Worm (Caenorhabditis elegans) whole organism, late embryonic: ENCODE measurements around the gene srh-268.

Experiments used
- C08G9.2 ChIP-seq: sonication (generic microtip); optimal IDR thresholded peaks from 2 replicates; lab custom pipeline; 2016; ENCODE audit warnings: mild to moderate bottlenecking, missing genetic modification characterization, moderate library complexity, missing compliant biosample characterization
- K02D7.2 ChIP-seq: sonication (generic microtip); optimal IDR thresholded peaks from 2 replicates; lab custom pipeline; 2017; ENCODE audit warnings: mild to moderate bottlenecking, missing genetic modification characterization, missing compliant biosample characterization
- K09A11.1 ChIP-seq: sonication (generic microtip); optimal IDR thresholded peaks from 2 replicates; lab custom pipeline; 2017; ENCODE audit warnings: antibody characterized with exemption, mild to moderate bottlenecking, missing genetic modification characterization, missing compliant biosample characterization; ENCODE audit not compliant: insufficient read depth
- ama-1 ChIP-seq: fragments of 150-350 bp; optimal IDR thresholded peaks from 2 replicates; lab custom pipeline; 2014
- ceh-14 ChIP-seq: sonication (generic microtip); optimal IDR thresholded peaks from 2 replicates; lab custom pipeline; 2016; ENCODE audit warnings: missing genotype, missing genetic modification characterization, missing compliant biosample characterization
- ceh-18 ChIP-seq: sonication (generic microtip); optimal IDR thresholded peaks from 2 replicates; lab custom pipeline; 2016; ENCODE audit warnings: missing genetic modification characterization, missing compliant biosample characterization
- ceh-19 ChIP-seq: fragments of 200-800 bp; sonication (Bioruptor generic); optimal IDR thresholded peaks from 2 replicates; lab custom pipeline; 2018; ENCODE audit warnings: mild to moderate bottlenecking, missing genetic modification characterization, missing compliant biosample characterization
- ceh-22 ChIP-seq: sonication (generic microtip); optimal IDR thresholded peaks from 2 replicates; lab custom pipeline; 2017; ENCODE audit warnings: missing biosample characterization, missing genetic modification characterization
- ceh-30 ChIP-seq: fragments of 150-350 bp; optimal IDR thresholded peaks from 2 replicates; lab custom pipeline; 2014; ENCODE audit warnings: missing biosample characterization, missing genetic modification characterization
- ceh-6 ChIP-seq: fragments of 200-800 bp; sonication (Bioruptor generic); optimal IDR thresholded peaks from 2 replicates; lab custom pipeline; 2018; ENCODE audit warnings: mild to moderate bottlenecking, missing genetic modification characterization, missing compliant biosample characterization
- ceh-9 ChIP-seq: sonication (generic microtip); optimal IDR thresholded peaks from 2 replicates; lab custom pipeline; 2016; ENCODE audit warnings: mild to moderate bottlenecking, missing genetic modification characterization, inconsistent platforms, missing compliant biosample characterization
- che-1 ChIP-seq: sonication (generic microtip); optimal IDR thresholded peaks from 2 replicates; lab custom pipeline; 2016; ENCODE audit warnings: mild to moderate bottlenecking, missing genetic modification characterization, missing compliant biosample characterization
- dmd-4 ChIP-seq: sonication (generic microtip); optimal IDR thresholded peaks from 2 replicates; lab custom pipeline; 2016; ENCODE audit warnings: borderline replicate concordance, missing genetic modification characterization, missing compliant biosample characterization
- elt-2 ChIP-seq: sonication (generic microtip); optimal IDR thresholded peaks from 2 replicates; lab custom pipeline; 2016; ENCODE audit warnings: missing genetic modification reagents, missing genetic modification characterization, missing compliant biosample characterization
- elt-4 ChIP-seq: sonication (generic microtip); optimal IDR thresholded peaks from 2 replicates; lab custom pipeline; 2016; ENCODE audit warnings: missing genetic modification characterization, missing compliant biosample characterization
- eyg-1 ChIP-seq: sonication (generic microtip); optimal IDR thresholded peaks from 2 replicates; lab custom pipeline; 2016; ENCODE audit warnings: missing genotype, missing genetic modification characterization, missing compliant biosample characterization
- fkh-6 ChIP-seq: sonication (generic microtip); optimal IDR thresholded peaks from 2 replicates; lab custom pipeline; 2016; ENCODE audit warnings: missing genetic modification characterization, missing compliant biosample characterization
- gmeb-2 ChIP-seq: sonication (generic microtip); optimal IDR thresholded peaks from 2 replicates; lab custom pipeline; 2016; ENCODE audit warnings: missing genetic modification characterization, inconsistent platforms, missing compliant biosample characterization
- hlh-6 ChIP-seq: sonication (generic microtip); optimal IDR thresholded peaks from 2 replicates; lab custom pipeline; 2016; ENCODE audit warnings: missing genotype, missing genetic modification characterization, missing compliant biosample characterization
- mec-3 ChIP-seq: sonication (generic microtip); optimal IDR thresholded peaks from 2 replicates; lab custom pipeline; 2016; ENCODE audit warnings: borderline replicate concordance, missing genetic modification characterization, missing compliant biosample characterization
- nfya-1 ChIP-seq: sonication (generic microtip); optimal IDR thresholded peaks from 2 replicates; lab custom pipeline; 2017; ENCODE audit warnings: missing genetic modification characterization, mild to moderate bottlenecking, missing compliant biosample characterization, antibody characterized with exemption, moderate library complexity
- npax-4 ChIP-seq: sonication (generic microtip); optimal IDR thresholded peaks from 2 replicates; lab custom pipeline; 2016; ENCODE audit warnings: missing genetic modification characterization, missing compliant biosample characterization
- odd-2 ChIP-seq: sonication (generic microtip); optimal IDR thresholded peaks from 2 replicates; lab custom pipeline; 2017; ENCODE audit warnings: antibody characterized with exemption, mild to moderate bottlenecking, missing genetic modification characterization, missing compliant biosample characterization
- pag-3 ChIP-seq: sonication (generic microtip); optimal IDR thresholded peaks from 2 replicates; lab custom pipeline; 2016; ENCODE audit warnings: missing compliant biosample characterization, missing genetic modification characterization, borderline replicate concordance
- pat-9 ChIP-seq: fragments of 200-800 bp; sonication (Bioruptor generic); optimal IDR thresholded peaks from 2 replicates; lab custom pipeline; 2018; ENCODE audit warnings: mild to moderate bottlenecking, missing genetic modification characterization, moderate library complexity, missing compliant biosample characterization
- ref-2 ChIP-seq: sonication (generic microtip); optimal IDR thresholded peaks from 2 replicates; lab custom pipeline; 2016; ENCODE audit warnings: missing genetic modification characterization, missing compliant biosample characterization
- sox-2 ChIP-seq: fragments of 200-800 bp; sonication (Bioruptor generic); IDR thresholded peaks from 2 replicates; pipeline ENCODE4 v1.3.6; 2022; ENCODE audit warnings: missing genetic modification reagents, missing genetic modification characterization, missing compliant biosample characterization
- syd-9 ChIP-seq: sonication (generic microtip); optimal IDR thresholded peaks from 2 replicates; lab custom pipeline; 2016; ENCODE audit warnings: mild to moderate bottlenecking, missing genetic modification characterization, moderate library complexity, missing compliant biosample characterization
- tbx-7 ChIP-seq: sonication (generic microtip); optimal IDR thresholded peaks from 2 replicates; lab custom pipeline; 2016; ENCODE audit warnings: missing genotype, missing genetic modification characterization, missing compliant biosample characterization
- unc-3 ChIP-seq, 2 experiments: fragments of 200-800 bp in 1 of 2; sonication (Bioruptor generic) in 1 of 2; sonication (generic microtip) in 1 of 2; conservative IDR thresholded peaks in 1 of 2; optimal IDR thresholded peaks in 1 of 2; 2 replicates each; pipeline versions ENCODE4 v1.3.6 to Lab custom; 2016 to 2022; ENCODE audit warnings: missing compliant biosample characterization in 2 of 2, missing genetic modification characterization in 2 of 2, missing genetic modification reagents in 1 of 2
- unc-42 ChIP-seq: sonication (generic microtip); optimal IDR thresholded peaks from 2 replicates; lab custom pipeline; 2016; ENCODE audit warnings: missing genotype, missing genetic modification characterization, missing compliant biosample characterization
- unc-86 ChIP-seq: sonication (generic microtip); optimal IDR thresholded peaks from 2 replicates; lab custom pipeline; 2016; ENCODE audit warnings: missing genetic modification characterization, missing compliant biosample characterization
- ztf-16 ChIP-seq: sonication (generic microtip); optimal IDR thresholded peaks from 2 replicates; lab custom pipeline; 2017; ENCODE audit warnings: missing genetic modification characterization, missing compliant biosample characterization

The srh-268 gene

DNA sequence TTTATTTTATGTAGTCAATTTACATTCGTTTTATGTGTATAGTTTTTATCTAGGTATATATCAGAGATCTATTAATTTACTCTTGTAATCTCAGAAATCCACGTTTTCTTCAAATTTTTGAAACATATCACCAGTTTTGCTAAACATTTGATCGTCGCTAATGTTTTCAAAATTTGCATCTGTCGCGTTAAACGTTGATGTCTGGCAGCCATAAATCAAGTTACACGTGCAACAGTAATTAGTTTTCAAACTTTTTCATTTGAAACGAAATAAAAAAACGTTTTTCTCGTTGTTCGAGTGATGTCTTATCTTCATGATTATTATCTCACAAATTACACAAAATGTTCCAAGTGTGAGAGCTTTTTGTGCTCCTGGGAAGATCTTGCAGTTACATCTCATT, 41.7 kb upstream of the srh-268 start, which contains the start of gene srh-79:
Gene srh-79, plus strand, starts transcription at position 301 of the 400 bp plus-strand sequence.
- TF ChIP-seq ztf-16 (no peak), pat-9 (tag; lab: Kevin White, UChicago) (no peak), ceh-6 (GFP tag; lab: Kevin White, UChicago) (no peak), elt-4 (tag; lab: Kevin White, UChicago) (no peak), unc-3 (GFP tag; conservative IDR thresholded peaks at IDR 0.05; lab: Robert Waterston, UW) (no peak), unc-3 (tag; optimal IDR thresholded peaks at IDR 0.05; lab: Kevin White, UChicago) (no peak), K09A11.1 (tag; lab: Kevin White, UChicago) (no peak), syd-9 (tag; lab: Kevin White, UChicago) (no peak), mec-3 (tag; lab: Kevin White, UChicago) (no peak), ceh-18 (tag; lab: Kevin White, UChicago) (no peak), hlh-6 (no peak), gmeb-2 (tag; lab: Kevin White, UChicago) (no peak)

ce11 chrV:7501194-7501593, 37.9 kb upstream of the srh-268 start:
- TF ChIP-seq hlh-6, result no peak
- no peak for TF ChIP-seq sox-2 (GFP tag; lab: Robert Waterston, UW)
- no peak for TF ChIP-seq pat-9 (tag; lab: Kevin White, UChicago)
- TF ChIP-seq K02D7.2 (tag; lab: Kevin White, UChicago), result no peak
- TF ChIP-seq ceh-30, result no peak

ce11 chrV:7504271-7504670, 34.8 kb upstream of the srh-268 start, which contains the start of gene srh-229:
srh-229 (minus strand) TSS chrV:7504371.
- TF ChIP-seq ama-1 (no peak), tbx-7 (no peak), nfya-1 (tag; lab: Kevin White, UChicago) (no peak), ceh-6 (GFP tag; lab: Kevin White, UChicago) (no peak), ceh-9 (tag; lab: Kevin White, UChicago) (no peak), sox-2 (GFP tag; lab: Robert Waterston, UW) (no peak), unc-42 (tag; lab: Kevin White, UChicago) (no peak), eyg-1 (tag; lab: Kevin White, UChicago) (no peak), ceh-19 (GFP tag; lab: Kevin White, UChicago) (no peak), pat-9 (tag; lab: Kevin White, UChicago) (no peak), gmeb-2 (tag; lab: Kevin White, UChicago) (no peak), ref-2 (tag; lab: Kevin White, UChicago) (no peak), che-1 (no peak), odd-2 (no peak), pag-3 (tag; lab: Kevin White, UChicago) (no peak), dmd-4 (tag; lab: Kevin White, UChicago) (no peak), fkh-6 (tag; lab: Kevin White, UChicago) (no peak), ceh-14 (no peak), ceh-18 (tag; lab: Kevin White, UChicago) (no peak), unc-86 (no peak)

ce11 chrV:7506207-7506606, 32.9 kb upstream of the srh-268 start:
- TF ChIP-seq tbx-7, result no peak
- TF ChIP-seq elt-2 (tag; lab: Kevin White, UChicago), result no peak
- no peak for TF ChIP-seq ceh-22
- no peak for TF ChIP-seq syd-9 (tag; lab: Kevin White, UChicago)
- no peak for TF ChIP-seq hlh-6
- no peak for TF ChIP-seq mec-3 (tag; lab: Kevin White, UChicago)
- TF ChIP-seq ceh-6 (GFP tag; lab: Kevin White, UChicago), result no peak
- TF ChIP-seq pag-3 (tag; lab: Kevin White, UChicago), result no peak
- TF ChIP-seq C08G9.2, result no peak
- TF ChIP-seq ztf-16, result no peak
- no peak for TF ChIP-seq pat-9 (tag; lab: Kevin White, UChicago)
- no peak for TF ChIP-seq npax-4 (tag; lab: Kevin White, UChicago)
